Worm (Caenorhabditis elegans) whole organism, early embryonic: ENCODE data around the gene F32H5.1.

Source experiments
- B0310.2 ChIP-seq: sonication (generic microtip); optimal IDR thresholded peaks from 2 replicates; lab custom pipeline; 2016; ENCODE audit warnings: mild to moderate bottlenecking, missing genetic modification characterization, missing compliant biosample characterization
- F13C5.2 ChIP-seq: sonication (generic microtip); optimal IDR thresholded peaks from 2 replicates; lab custom pipeline; 2017; ENCODE audit warnings: mild to moderate bottlenecking, missing genetic modification characterization, inconsistent platforms, missing compliant biosample characterization
- aly-1 ChIP-seq: sonication (generic microtip); optimal IDR thresholded peaks from 2 replicates; lab custom pipeline; 2016; ENCODE audit warnings: missing genetic modification characterization, missing compliant biosample characterization
- ama-1 ChIP-seq: fragments of 150-350 bp; optimal IDR thresholded peaks from 2 replicates; lab custom pipeline; 2014
- ceh-13 ChIP-seq: fragments of 200-800 bp; sonication (Bioruptor generic); optimal IDR thresholded peaks from 2 replicates; lab custom pipeline; 2018; ENCODE audit warnings: mild to moderate bottlenecking, missing genetic modification characterization, missing compliant biosample characterization
- ceh-36 ChIP-seq: sonication (generic microtip); optimal IDR thresholded peaks from 2 replicates; lab custom pipeline; 2016; ENCODE audit warnings: missing genetic modification characterization, inconsistent platforms, missing compliant biosample characterization
- ets-7 ChIP-seq: sonication (generic microtip); optimal IDR thresholded peaks from 2 replicates; lab custom pipeline; 2016; ENCODE audit warnings: missing genotype, missing genetic modification characterization, missing compliant biosample characterization
- flt-1 ChIP-seq: fragments of 200-800 bp; sonication (Bioruptor generic); IDR thresholded peaks from 2 replicates; pipeline ENCODE4 v1.3.6; 2022; ENCODE audit warnings: missing genetic modification characterization, missing compliant biosample characterization
- hmbx-1 ChIP-seq: sonication (generic microtip); optimal IDR thresholded peaks from 2 replicates; lab custom pipeline; 2016; ENCODE audit warnings: mild to moderate bottlenecking, missing genetic modification characterization, missing compliant biosample characterization
- hmg-4 ChIP-seq: fragments of 200-800 bp; sonication (Bioruptor generic); optimal IDR thresholded peaks from 2 replicates; lab custom pipeline; 2018; ENCODE audit warnings: mild to moderate bottlenecking, missing genetic modification characterization, missing compliant biosample characterization
- hnd-1 ChIP-seq: sonication (generic microtip); optimal IDR thresholded peaks from 2 replicates; lab custom pipeline; 2016; ENCODE audit warnings: missing genetic modification characterization, missing compliant biosample characterization
- pes-1 ChIP-seq: fragments of 200-800 bp; sonication (Bioruptor generic); IDR thresholded peaks from 2 replicates; pipeline ENCODE4 v1.3.6; 2022; ENCODE audit warnings: missing genetic modification reagents, missing genetic modification characterization, missing compliant biosample characterization
- scrt-1 ChIP-seq: fragments of 200-800 bp; sonication (Bioruptor generic); IDR thresholded peaks from 2 replicates; pipeline ENCODE4 v1.3.6; 2022; ENCODE audit warnings: missing genetic modification characterization, missing compliant biosample characterization
- sea-1 ChIP-seq: fragments of 200-800 bp; sonication (Bioruptor generic); conservative IDR thresholded peaks from 2 replicates; pipeline ENCODE4 v1.3.6; 2022; ENCODE audit warnings: missing genetic modification characterization, missing compliant biosample characterization
- tbx-11 ChIP-seq: fragments of 200-800 bp; sonication (Bioruptor generic); IDR thresholded peaks from 2 replicates; pipeline ENCODE4 v1.3.6; 2022; ENCODE audit warnings: missing genetic modification characterization, missing compliant biosample characterization
- tbx-37 ChIP-seq: fragments of 200-800 bp; sonication (Bioruptor generic); conservative IDR thresholded peaks from 2 replicates; pipeline ENCODE4 v1.3.6; 2022; ENCODE audit warnings: missing genetic modification reagents, missing genetic modification characterization, missing compliant biosample characterization
- tra-4 ChIP-seq: sonication (generic microtip); optimal IDR thresholded peaks from 2 replicates; lab custom pipeline; 2017; ENCODE audit warnings: missing genetic modification characterization, missing compliant biosample characterization

Gene F32H5.1

DNA sequence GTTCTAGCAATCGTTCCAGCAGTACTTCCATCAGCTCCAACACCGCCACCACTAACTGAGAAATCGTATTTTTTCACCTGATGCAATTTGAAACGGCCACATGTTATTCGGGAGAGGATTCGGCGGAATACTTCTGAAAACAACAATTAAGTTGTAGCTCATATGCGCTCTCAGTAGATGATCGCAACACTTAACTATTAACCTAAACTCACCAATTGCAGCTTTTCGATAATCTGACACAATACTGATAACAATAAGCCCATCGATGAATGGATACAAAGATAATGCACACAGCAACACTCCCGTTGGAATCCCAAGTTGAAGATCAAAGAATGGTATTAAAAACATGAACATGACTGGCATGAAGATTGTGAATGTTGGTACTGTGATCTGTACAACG lies 19.8 kb downstream of the F32H5.1 start:
- TF ChIP-seq hmbx-1 (tag; lab: Kevin White, UChicago) = no peak
- no peak for TF ChIP-seq tra-4 (tag; lab: Kevin White, UChicago)
- no peak for TF ChIP-seq tbx-11 (GFP tag; lab: Robert Waterston, UW)
- TF ChIP-seq hmg-4 (GFP tag; lab: Kevin White, UChicago) = no peak
- TF ChIP-seq ceh-36 = no peak
- TF ChIP-seq ama-1 (lab: Kevin White, UChicago) = no peak

DNA sequence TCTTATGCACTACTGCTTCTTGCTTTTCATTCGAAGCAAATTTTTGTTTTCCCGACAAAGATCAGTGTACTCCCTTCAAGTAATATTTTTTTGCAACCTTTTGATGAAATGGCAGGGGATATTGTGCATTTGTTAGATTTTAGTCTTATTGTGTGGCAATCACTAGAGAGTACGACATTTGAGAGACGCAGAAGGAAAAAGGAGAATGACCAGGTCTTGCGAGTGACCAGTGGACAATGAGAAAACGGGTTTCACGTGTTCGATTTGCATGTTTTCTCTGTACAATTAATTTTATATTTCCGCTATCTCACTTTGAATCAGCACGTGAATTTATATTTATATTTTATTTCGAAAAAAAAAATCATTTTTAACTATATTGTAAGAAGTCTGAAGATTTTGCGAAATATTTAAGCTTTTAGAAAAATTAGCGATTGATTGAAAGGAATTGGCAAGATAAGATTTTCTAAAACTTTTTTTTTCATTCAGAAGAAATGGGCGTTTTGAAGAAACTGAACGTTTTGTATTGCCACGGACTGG lies 21.9 kb downstream of the F32H5.1 start, which contains the start of gene C50B6.9:
Gene C50B6.9, plus strand, starts transcription at position 487 of the 537 bp plus-strand sequence.
- no peak for TF ChIP-seq aly-1 (tag; lab: Kevin White, UChicago)

DNA sequence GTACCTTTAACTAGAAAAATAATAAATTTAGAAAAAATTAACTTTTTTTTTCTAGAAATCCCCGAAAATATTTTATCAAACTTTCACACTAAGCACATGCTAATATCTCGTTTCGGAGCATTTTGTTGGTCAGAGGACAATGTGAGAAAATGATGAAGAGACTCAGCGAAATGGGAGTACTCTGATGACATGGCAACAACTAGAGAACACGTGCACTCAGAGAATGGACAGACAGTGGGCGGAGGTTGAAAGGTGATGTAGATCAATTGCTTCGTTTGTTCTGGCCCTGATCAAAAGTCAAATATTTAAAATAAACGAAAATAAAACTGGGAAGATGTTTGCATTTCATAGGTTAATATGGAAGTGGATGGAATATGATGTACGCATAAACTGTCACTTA lies 23.4 kb downstream of the F32H5.1 start:
- TF ChIP-seq tbx-37 (GFP tag; lab: Robert Waterston, UW) = no peak
- no peak for TF ChIP-seq ceh-36
- TF ChIP-seq pes-1 (GFP tag; lab: Robert Waterston, UW) = no peak
- no peak for TF ChIP-seq ceh-13 (GFP tag; lab: Kevin White, UChicago)
- TF ChIP-seq tra-4 (tag; lab: Kevin White, UChicago) = no peak
- TF ChIP-seq hmg-4 (GFP tag; lab: Kevin White, UChicago) = no peak
- no peak for TF ChIP-seq sea-1 (GFP tag; lab: Robert Waterston, UW)
- no peak for TF ChIP-seq flt-1 (GFP tag; lab: Robert Waterston, UW)
- no peak for TF ChIP-seq scrt-1
- no peak for TF ChIP-seq aly-1 (tag; lab: Kevin White, UChicago)
- TF ChIP-seq tbx-11 (GFP tag; lab: Robert Waterston, UW) = no peak
- no peak for TF ChIP-seq ama-1 (lab: Kevin White, UChicago)
- TF ChIP-seq F13C5.2 (tag; lab: Kevin White, UChicago) = no peak
- TF ChIP-seq ets-7 (tag; lab: Kevin White, UChicago) = no peak
- no peak for TF ChIP-seq B0310.2
- no peak for TF ChIP-seq hnd-1 (tag; lab: Kevin White, UChicago)
- no peak for TF ChIP-seq hmbx-1 (tag; lab: Kevin White, UChicago)

DNA sequence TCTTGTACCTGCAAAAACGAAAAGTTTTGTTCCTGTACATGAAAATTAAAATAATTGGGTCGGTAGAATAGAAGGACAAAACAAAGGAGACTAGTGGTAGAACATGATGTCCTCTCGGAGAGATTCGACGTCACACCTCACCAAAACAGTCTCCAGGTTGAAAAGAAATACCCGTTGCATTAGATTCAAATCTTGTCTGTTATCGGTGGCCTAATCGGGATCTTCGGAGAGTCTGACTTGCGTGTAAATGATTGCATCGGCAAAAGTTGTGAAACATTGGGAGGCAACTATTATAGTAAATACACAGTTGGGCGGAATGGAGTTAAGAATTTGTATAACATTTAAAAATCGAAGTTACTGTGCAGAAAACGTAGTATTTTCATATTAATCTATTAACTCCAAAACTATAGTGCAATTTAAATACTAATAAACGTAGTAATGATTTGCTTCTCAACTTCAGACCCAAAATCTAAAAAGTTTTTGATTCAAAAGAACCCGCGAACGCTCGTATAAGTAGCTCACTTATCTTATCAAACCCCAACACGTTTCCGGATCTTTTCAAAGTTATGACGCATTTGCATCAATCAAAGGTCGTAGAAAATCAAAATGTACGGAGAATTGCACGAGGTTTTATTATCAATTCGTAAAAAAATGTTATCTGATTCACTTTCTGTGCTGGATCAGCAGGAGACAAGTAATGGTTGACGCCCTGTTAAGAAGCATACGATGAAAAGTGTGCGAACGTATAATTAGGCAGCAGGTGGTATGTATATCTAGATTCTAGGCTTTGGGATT lies 24.3 kb downstream of the F32H5.1 start, which contains the start of gene nhr-168:
Gene nhr-168, minus strand, starts transcription at position 486 of the 795 bp plus-strand sequence.
- TF ChIP-seq hmbx-1 (tag; lab: Kevin White, UChicago) (no peak), sea-1 (GFP tag; lab: Robert Waterston, UW) (no peak), B0310.2 (no peak), aly-1 (tag; lab: Kevin White, UChicago) (no peak), scrt-1 (no peak), ceh-13 (GFP tag; lab: Kevin White, UChicago) (no peak), flt-1 (GFP tag; lab: Robert Waterston, UW) (no peak), tbx-37 (GFP tag; lab: Robert Waterston, UW) (no peak), hnd-1 (tag; lab: Kevin White, UChicago) (no peak), tra-4 (tag; lab: Kevin White, UChicago) (no peak), pes-1 (GFP tag; lab: Robert Waterston, UW) (no peak), F13C5.2 (tag; lab: Kevin White, UChicago) (no peak), tbx-11 (GFP tag; lab: Robert Waterston, UW) (no peak), ceh-36 (no peak)

DNA sequence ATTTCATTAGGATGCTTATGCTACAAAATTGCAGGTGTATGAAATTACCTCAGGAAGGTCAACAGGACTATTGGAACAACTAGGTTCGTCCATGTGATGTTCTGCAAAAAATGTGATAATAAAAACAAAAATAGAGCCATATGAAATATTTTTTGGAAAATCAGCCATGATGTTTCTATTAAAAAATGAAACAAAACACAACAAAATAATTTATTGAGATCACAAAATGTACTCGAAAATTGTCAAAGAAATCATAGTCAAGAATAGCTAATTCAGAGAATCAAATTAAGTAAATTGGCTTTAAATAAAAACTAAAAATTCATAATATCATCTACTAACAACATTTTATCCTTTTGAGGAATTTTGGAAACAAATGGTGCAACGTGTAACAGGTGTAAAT lies 26.9 kb downstream of the F32H5.1 start, which contains the start of gene nhr-129:
Gene nhr-129, minus strand, starts transcription at position 101 of the 400 bp plus-strand sequence.
- TF ChIP-seq aly-1 (tag; lab: Kevin White, UChicago) (no peak), B0310.2 (no peak), scrt-1 (no peak), sea-1 (GFP tag; lab: Robert Waterston, UW) (no peak), flt-1 (GFP tag; lab: Robert Waterston, UW) (no peak), tbx-37 (GFP tag; lab: Robert Waterston, UW) (no peak), ets-7 (tag; lab: Kevin White, UChicago) (no peak), F13C5.2 (tag; lab: Kevin White, UChicago) (no peak), pes-1 (GFP tag; lab: Robert Waterston, UW) (no peak), ceh-36 (no peak), hmg-4 (GFP tag; lab: Kevin White, UChicago) (no peak), hmbx-1 (tag; lab: Kevin White, UChicago) (no peak), ama-1 (lab: Kevin White, UChicago) (no peak), tbx-11 (GFP tag; lab: Robert Waterston, UW) (no peak), hnd-1 (tag; lab: Kevin White, UChicago) (no peak), ceh-13 (GFP tag; lab: Kevin White, UChicago) (no peak), tra-4 (tag; lab: Kevin White, UChicago) (no peak)

DNA sequence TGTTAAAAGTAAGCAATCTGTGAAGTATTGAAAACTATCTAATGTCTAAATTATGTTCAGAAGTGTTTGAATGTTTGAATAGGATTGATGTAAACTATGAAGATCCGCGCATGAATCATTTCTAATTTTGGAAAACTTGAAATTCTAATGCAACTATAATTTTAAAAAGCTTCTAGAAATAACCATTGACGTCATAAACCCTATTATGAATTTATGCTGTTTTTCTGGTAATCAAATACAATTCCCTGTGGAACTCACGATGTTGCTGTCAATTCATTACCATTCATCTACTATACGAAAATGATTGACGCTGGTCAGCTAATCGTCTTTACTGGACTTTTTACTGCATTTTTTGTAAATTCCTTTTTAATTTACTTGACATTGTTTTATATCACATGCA lies 30.4 kb downstream of the F32H5.1 start, which contains the start of gene str-37:
Gene str-37, plus strand, starts transcription at position 301 of the 400 bp plus-strand sequence.
- TF ChIP-seq hmbx-1 (tag; lab: Kevin White, UChicago) = no peak
- TF ChIP-seq pes-1 (GFP tag; lab: Robert Waterston, UW) = no peak
- TF ChIP-seq tbx-37 (GFP tag; lab: Robert Waterston, UW) = no peak
- TF ChIP-seq flt-1 (GFP tag; lab: Robert Waterston, UW) = no peak
- no peak for TF ChIP-seq hmg-4 (GFP tag; lab: Kevin White, UChicago)
- no peak for TF ChIP-seq ceh-36
- TF ChIP-seq tra-4 (tag; lab: Kevin White, UChicago) = no peak
- no peak for TF ChIP-seq aly-1 (tag; lab: Kevin White, UChicago)
- TF ChIP-seq tbx-11 (GFP tag; lab: Robert Waterston, UW) = no peak
- no peak for TF ChIP-seq sea-1 (GFP tag; lab: Robert Waterston, UW)
- TF ChIP-seq ceh-13 (GFP tag; lab: Kevin White, UChicago) = no peak
- TF ChIP-seq B0310.2 = no peak
- TF ChIP-seq ama-1 (lab: Kevin White, UChicago) = no peak
- no peak for TF ChIP-seq ets-7 (tag; lab: Kevin White, UChicago)
- TF ChIP-seq hnd-1 (tag; lab: Kevin White, UChicago) = no peak
- no peak for TF ChIP-seq F13C5.2 (tag; lab: Kevin White, UChicago)
- TF ChIP-seq scrt-1 = no peak
